Fruit fly (Drosophila melanogaster) whole organism, pupa: ENCODE results near the gene CG46456.

Experiments used
- CG10348 ChIP-seq: fragments of 200-800 bp; sonication (Bioruptor generic); IDR thresholded peaks from 2 replicates; pipeline ENCODE4 v1.3.6; 2022; ENCODE audit warnings: missing biosample characterization, missing genetic modification characterization
- CG12605 ChIP-seq: fragments of 200-800 bp; sonication (Bioruptor generic); IDR thresholded peaks from 2 replicates; pipeline ENCODE4 v1.3.6; 2022; ENCODE audit warnings: missing biosample characterization, missing genetic modification characterization
- CG13204 ChIP-seq: fragments of 200-800 bp; sonication (Bioruptor generic); optimal IDR thresholded peaks from 2 replicates; lab custom pipeline; 2018; ENCODE audit warnings: missing biosample characterization, mild to moderate bottlenecking, missing genetic modification characterization, moderate library complexity
- CG14655 ChIP-seq: fragments of 200-800 bp; sonication (Bioruptor generic); optimal IDR thresholded peaks from 3 replicates; lab custom pipeline; 2017; ENCODE audit warnings: mild to moderate bottlenecking, missing biosample characterization, missing genetic modification reagents, missing genetic modification characterization
- CG15710 ChIP-seq: fragments of 200-800 bp; sonication (Bioruptor generic); optimal IDR thresholded peaks from 2 replicates; lab custom pipeline; 2018; ENCODE audit warnings: missing biosample characterization, mild to moderate bottlenecking, missing genetic modification characterization, moderate library complexity
- CG17806 ChIP-seq: fragments of 200-800 bp; sonication (Bioruptor generic); optimal IDR thresholded peaks from 2 replicates; lab custom pipeline; 2018; ENCODE audit warnings: missing biosample characterization, mild to moderate bottlenecking, missing genetic modification characterization, moderate library complexity
- CG32121 ChIP-seq: fragments of 200-800 bp; sonication (Bioruptor generic); IDR thresholded peaks from 2 replicates; pipeline ENCODE4 v1.3.6; 2022; ENCODE audit warnings: missing biosample characterization, missing genetic modification characterization
- CG34367 ChIP-seq: fragments of 200-800 bp; sonication (Bioruptor generic); optimal IDR thresholded peaks from 2 replicates; lab custom pipeline; 2018; ENCODE audit warnings: missing biosample characterization, mild to moderate bottlenecking, missing genetic modification characterization
- CG4496 ChIP-seq: fragments of 200-800 bp; sonication (Bioruptor generic); IDR thresholded peaks from 3 replicates; pipeline ENCODE4 v1.3.6; 2022; ENCODE audit warnings: missing biosample characterization, missing genetic modification characterization
- CG8159 ChIP-seq: fragments of 200-800 bp; sonication (Bioruptor generic); optimal IDR thresholded peaks from 3 replicates; lab custom pipeline; 2018; ENCODE audit warnings: missing biosample characterization, mild to moderate bottlenecking, missing genetic modification characterization, moderate library complexity
- CG8301 ChIP-seq: fragments of 200-800 bp; sonication (Bioruptor generic); optimal IDR thresholded peaks from 2 replicates; lab custom pipeline; 2018; ENCODE audit warnings: missing biosample characterization, mild to moderate bottlenecking, missing genetic modification characterization
- CG9948 ChIP-seq: fragments of 200-800 bp; sonication (Bioruptor generic); optimal IDR thresholded peaks from 2 replicates; lab custom pipeline; 2018; ENCODE audit warnings: missing biosample characterization, mild to moderate bottlenecking, missing genetic modification characterization, moderate library complexity
- D1 ChIP-seq: fragments of 200-800 bp; sonication (Bioruptor generic); optimal IDR thresholded peaks from 2 replicates; lab custom pipeline; 2018; ENCODE audit warnings: missing biosample characterization, mild to moderate bottlenecking, missing genetic modification characterization, moderate library complexity
- EcR ChIP-seq: fragments of 200-800 bp; sonication (Bioruptor generic); optimal IDR thresholded peaks from 3 replicates; lab custom pipeline; 2019; ENCODE audit warnings: missing biosample characterization, missing genetic modification characterization, mild to moderate bottlenecking, moderate library complexity, missing genetic modification reagents
- Ets98B ChIP-seq: fragments of 200-800 bp; sonication (Bioruptor generic); IDR thresholded peaks from 2 replicates; pipeline ENCODE4 v1.3.6; 2022; ENCODE audit warnings: missing biosample characterization, missing genetic modification characterization
- Pif1A ChIP-seq: fragments of 200-800 bp; sonication (Bioruptor generic); optimal IDR thresholded peaks from 3 replicates; lab custom pipeline; 2016; ENCODE audit warnings: missing biosample characterization, missing genetic modification characterization
- Pif1B ChIP-seq: fragments of 200-800 bp; sonication (Bioruptor generic); optimal IDR thresholded peaks from 3 replicates; lab custom pipeline; 2016; ENCODE audit warnings: missing biosample characterization, missing genetic modification characterization
- Snoo ChIP-seq: fragments of 200-800 bp; sonication (Bioruptor generic); optimal IDR thresholded peaks from 3 replicates; lab custom pipeline; 2017; ENCODE audit warnings: missing biosample characterization, mild to moderate bottlenecking, missing genetic modification characterization, inconsistent platforms
- fd96Ca ChIP-seq: fragments of 200-800 bp; sonication (Bioruptor generic); IDR thresholded peaks from 3 replicates; pipeline ENCODE4 v1.3.6; 2022; ENCODE audit warnings: missing biosample characterization, missing genetic modification characterization
- gl ChIP-seq: fragments of 200-800 bp; sonication (Bioruptor generic); optimal IDR thresholded peaks from 2 replicates; lab custom pipeline; 2018; ENCODE audit warnings: missing biosample characterization, mild to moderate bottlenecking, missing genetic modification characterization
- rn ChIP-seq: fragments of 200-800 bp; sonication (Bioruptor generic); IDR thresholded peaks from 2 replicates; pipeline ENCODE4 v1.3.6; 2022; ENCODE audit warnings: missing biosample characterization, missing genetic modification characterization

CG46456 gene

DNA sequence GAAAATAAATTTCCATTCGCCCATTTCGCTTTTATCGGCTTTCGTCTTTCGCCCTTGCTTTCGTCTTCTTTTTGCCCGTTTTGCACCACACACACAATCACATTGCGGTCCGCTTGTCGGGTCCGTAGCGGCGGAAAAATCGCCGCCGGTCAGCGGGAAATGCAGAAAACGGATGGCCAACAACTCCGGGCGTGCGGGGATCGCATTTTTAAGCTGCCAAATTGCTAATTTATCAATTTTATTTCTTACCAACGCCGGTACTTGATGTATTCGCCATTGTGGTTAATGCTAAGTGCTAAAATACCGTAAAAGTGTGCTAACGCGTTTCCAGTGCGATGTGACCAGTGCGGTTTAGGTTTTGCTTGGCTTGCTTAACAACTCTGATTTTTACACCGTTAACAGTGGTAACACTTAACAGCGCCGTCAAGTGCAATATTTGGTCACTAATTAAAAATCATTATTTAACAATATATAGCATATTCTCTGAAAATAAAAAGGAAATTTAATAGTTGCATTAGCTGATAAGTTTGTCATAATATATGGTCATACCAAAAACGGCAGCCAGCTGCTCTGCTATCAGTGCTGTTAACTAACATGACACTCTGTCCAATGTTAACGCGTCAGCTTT lies 10.8 kb upstream of the CG46456 start, which contains the start of the genes Uev1A and Membrin:
Gene Uev1A (minus strand): TSS at position 346 of the 628 bp plus-strand sequence.
Gene Membrin (plus strand): TSS at position 576 of the 628 bp plus-strand sequence.
- TF ChIP-seq rn (GFP tag; lab: Robert Waterston, UW), result no peak
- no peak for TF ChIP-seq EcR (GFP tag; lab: Kevin White, UChicago)
- no peak for TF ChIP-seq CG8301 (tag; lab: Kevin White, UChicago)
- no peak for TF ChIP-seq gl
- no peak for TF ChIP-seq CG4496 (GFP tag; lab: Robert Waterston, UW)
- no peak for TF ChIP-seq fd96Ca (GFP tag; lab: Robert Waterston, UW)
- TF ChIP-seq CG14655 (GFP tag; lab: Kevin White, UChicago), result no peak
- no peak for TF ChIP-seq Ets98B
- TF ChIP-seq CG34367 (tag; lab: Kevin White, UChicago), result no peak
- no peak for TF ChIP-seq Snoo (tag; lab: Kevin White, UChicago)
- TF ChIP-seq CG10348, result no peak
- no peak for TF ChIP-seq Pif1B (GFP tag; lab: Kevin White, UChicago)
- no peak for TF ChIP-seq CG8159
- no peak for TF ChIP-seq CG13204 (GFP tag; lab: Kevin White, UChicago)

DNA sequence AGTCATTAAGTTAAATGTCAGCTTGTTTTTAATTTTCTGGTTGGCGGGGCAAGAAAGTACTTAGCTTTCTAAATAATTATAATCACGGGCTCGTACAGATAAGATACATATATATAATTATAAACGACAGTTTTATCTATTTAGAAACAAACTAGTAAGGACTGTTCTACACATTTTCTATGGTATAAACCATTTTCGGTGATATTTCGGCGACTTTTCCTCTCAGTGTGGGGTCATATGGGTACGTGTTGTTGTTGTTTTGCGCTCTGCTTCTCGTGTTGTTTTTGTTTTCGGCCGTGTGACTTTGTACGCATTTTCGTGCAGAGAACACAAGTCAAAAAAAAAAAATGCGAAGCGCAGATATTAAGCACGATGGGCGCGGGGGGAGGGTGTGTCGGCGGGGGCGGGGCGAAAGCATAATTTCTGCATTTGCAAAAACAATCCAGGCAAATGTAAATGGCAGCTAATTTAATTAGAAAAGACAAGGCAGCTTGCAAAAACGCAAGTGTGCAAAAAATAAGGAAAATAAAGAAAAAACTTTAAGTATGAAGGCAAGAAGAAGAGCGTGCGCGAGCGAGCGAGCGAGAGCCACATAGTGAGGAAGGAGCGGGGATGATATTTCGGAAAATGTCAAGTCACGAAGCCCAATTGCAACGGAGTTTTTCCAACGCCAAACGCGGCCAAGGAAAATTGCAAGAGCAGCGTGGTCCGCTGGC lies 10.2 kb upstream of the CG46456 start:
- TF ChIP-seq CG34367 (tag; lab: Kevin White, UChicago) (no peak), CG32121 (GFP tag; lab: Robert Waterston, UW) (peak; percentile 28; the same call in 1 of the 2 replicates), CG8159 (peak; percentile 29), Snoo (tag; lab: Kevin White, UChicago) (peak; percentile 38), CG17806 (tag; lab: Kevin White, UChicago) (no peak), CG4496 (GFP tag; lab: Robert Waterston, UW) (peak; percentile 47; the same call in 2 of the 3 replicates), rn (GFP tag; lab: Robert Waterston, UW) (no peak), Ets98B (0 out of 2 replicates have a peak, but pooled peaks have one; percentile 11), Pif1B (GFP tag; lab: Kevin White, UChicago) (peak; percentile 5), CG15710 (tag; lab: Kevin White, UChicago) (peak; percentile 2), CG14655 (GFP tag; lab: Kevin White, UChicago) (no peak), gl (peak; percentile 44), fd96Ca (GFP tag; lab: Robert Waterston, UW) (no peak), D1 (tag; lab: Kevin White, UChicago) (peak; percentile 27), CG12605 (GFP tag; lab: Robert Waterston, UW) (peak; percentile 25; the same call in 1 of the 2 replicates), CG8301 (tag; lab: Kevin White, UChicago) (no peak), Pif1A (GFP tag; lab: Kevin White, UChicago) (peak; percentile 44), EcR (GFP tag; lab: Kevin White, UChicago) (peak; percentile 48)

dm6 chr3L:5360039-5360988 lies 5.2 kb upstream of the CG46456 start, which contains the start of gene Cyt-c1:
Gene Cyt-c1 (plus strand): TSS chr3L:5360211.
- TF ChIP-seq CG34367 (tag; lab: Kevin White, UChicago) (no peak), Ets98B (no peak; the same call in 1 of the 2 replicates), CG8301 (tag; lab: Kevin White, UChicago) (no peak), CG9948 (tag; lab: Kevin White, UChicago) (no peak), CG13204 (GFP tag; lab: Kevin White, UChicago) (no peak), CG4496 (GFP tag; lab: Robert Waterston, UW) (peak; percentile 46; the same call in 2 of the 3 replicates), fd96Ca (GFP tag; lab: Robert Waterston, UW) (no peak), EcR (GFP tag; lab: Kevin White, UChicago) (peak; percentile 74)

DNA sequence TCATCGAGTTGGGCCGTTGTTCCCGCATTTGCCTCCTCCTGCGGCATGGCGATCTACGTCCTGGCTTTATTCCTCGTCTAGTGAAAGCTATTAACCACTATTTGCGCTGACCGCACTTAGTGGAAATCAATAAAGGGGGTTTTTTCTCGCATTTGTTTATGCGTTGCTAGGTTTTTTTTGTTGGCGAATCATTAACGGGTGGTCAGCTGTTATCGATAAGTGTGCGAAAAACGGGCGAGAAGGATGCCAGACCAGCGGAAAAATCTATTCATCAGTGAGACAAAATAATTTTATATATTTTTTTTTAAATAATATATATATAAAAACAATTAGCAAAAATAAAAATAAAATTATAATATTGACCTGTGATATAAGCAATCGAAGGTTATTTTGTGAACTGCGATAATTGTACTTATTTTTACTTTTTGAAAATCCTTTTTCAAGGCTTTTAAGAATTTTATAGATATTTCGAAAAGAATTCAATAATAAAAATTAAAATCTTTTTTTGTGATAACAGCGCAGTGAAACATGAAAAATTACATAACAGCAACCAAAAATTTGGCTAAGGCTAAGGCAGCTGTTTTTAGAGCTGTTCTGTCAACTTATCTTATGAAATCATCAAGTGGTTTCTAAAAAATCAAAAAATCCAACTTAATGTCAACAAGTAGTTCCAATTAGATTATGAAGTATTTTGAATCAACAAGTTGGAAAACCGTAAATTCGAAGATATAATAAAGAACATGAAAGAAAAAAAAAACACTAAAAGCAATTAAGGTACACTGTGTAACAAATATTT lies 4.3 kb upstream of the CG46456 start, which contains the start of gene Klp64D:
Gene Klp64D (minus strand): TSS at position 185 of the 796 bp plus-strand sequence.
- TF ChIP-seq CG4496 (GFP tag; lab: Robert Waterston, UW) (0 out of 3 replicates have a peak, but pooled peaks have one; percentile 18), CG15710 (tag; lab: Kevin White, UChicago) (peak; percentile 21), CG34367 (tag; lab: Kevin White, UChicago) (no peak)
- TF ChIP-seq, all 21 proteins: peak for 2
